Fruit fly (Drosophila melanogaster) whole organism, pupa: ENCODE results near the gene Rpt6R.

Experiments used
- CG10348 ChIP-seq: fragments of 200-800 bp; sonication (Bioruptor generic); IDR thresholded peaks from 2 replicates; pipeline ENCODE4 v1.3.6; 2022; ENCODE audit warnings: missing biosample characterization, missing genetic modification characterization
- CG12605 ChIP-seq: fragments of 200-800 bp; sonication (Bioruptor generic); IDR thresholded peaks from 2 replicates; pipeline ENCODE4 v1.3.6; 2022; ENCODE audit warnings: missing biosample characterization, missing genetic modification characterization
- CG13204 ChIP-seq: fragments of 200-800 bp; sonication (Bioruptor generic); optimal IDR thresholded peaks from 2 replicates; lab custom pipeline; 2018; ENCODE audit warnings: missing biosample characterization, mild to moderate bottlenecking, missing genetic modification characterization, moderate library complexity
- CG14655 ChIP-seq: fragments of 200-800 bp; sonication (Bioruptor generic); optimal IDR thresholded peaks from 3 replicates; lab custom pipeline; 2017; ENCODE audit warnings: mild to moderate bottlenecking, missing biosample characterization, missing genetic modification reagents, missing genetic modification characterization
- CG15710 ChIP-seq: fragments of 200-800 bp; sonication (Bioruptor generic); optimal IDR thresholded peaks from 2 replicates; lab custom pipeline; 2018; ENCODE audit warnings: missing biosample characterization, mild to moderate bottlenecking, missing genetic modification characterization, moderate library complexity
- CG17806 ChIP-seq: fragments of 200-800 bp; sonication (Bioruptor generic); optimal IDR thresholded peaks from 2 replicates; lab custom pipeline; 2018; ENCODE audit warnings: missing biosample characterization, mild to moderate bottlenecking, missing genetic modification characterization, moderate library complexity
- CG32121 ChIP-seq: fragments of 200-800 bp; sonication (Bioruptor generic); IDR thresholded peaks from 2 replicates; pipeline ENCODE4 v1.3.6; 2022; ENCODE audit warnings: missing biosample characterization, missing genetic modification characterization
- CG34367 ChIP-seq: fragments of 200-800 bp; sonication (Bioruptor generic); optimal IDR thresholded peaks from 2 replicates; lab custom pipeline; 2018; ENCODE audit warnings: missing biosample characterization, mild to moderate bottlenecking, missing genetic modification characterization
- CG4496 ChIP-seq: fragments of 200-800 bp; sonication (Bioruptor generic); IDR thresholded peaks from 3 replicates; pipeline ENCODE4 v1.3.6; 2022; ENCODE audit warnings: missing biosample characterization, missing genetic modification characterization
- CG8159 ChIP-seq: fragments of 200-800 bp; sonication (Bioruptor generic); optimal IDR thresholded peaks from 3 replicates; lab custom pipeline; 2018; ENCODE audit warnings: missing biosample characterization, mild to moderate bottlenecking, missing genetic modification characterization, moderate library complexity
- CG8301 ChIP-seq: fragments of 200-800 bp; sonication (Bioruptor generic); optimal IDR thresholded peaks from 2 replicates; lab custom pipeline; 2018; ENCODE audit warnings: missing biosample characterization, mild to moderate bottlenecking, missing genetic modification characterization
- CG9948 ChIP-seq: fragments of 200-800 bp; sonication (Bioruptor generic); optimal IDR thresholded peaks from 2 replicates; lab custom pipeline; 2018; ENCODE audit warnings: missing biosample characterization, mild to moderate bottlenecking, missing genetic modification characterization, moderate library complexity
- D1 ChIP-seq: fragments of 200-800 bp; sonication (Bioruptor generic); optimal IDR thresholded peaks from 2 replicates; lab custom pipeline; 2018; ENCODE audit warnings: missing biosample characterization, mild to moderate bottlenecking, missing genetic modification characterization, moderate library complexity
- EcR ChIP-seq: fragments of 200-800 bp; sonication (Bioruptor generic); optimal IDR thresholded peaks from 3 replicates; lab custom pipeline; 2019; ENCODE audit warnings: missing biosample characterization, missing genetic modification characterization, mild to moderate bottlenecking, moderate library complexity, missing genetic modification reagents
- Ets98B ChIP-seq: fragments of 200-800 bp; sonication (Bioruptor generic); IDR thresholded peaks from 2 replicates; pipeline ENCODE4 v1.3.6; 2022; ENCODE audit warnings: missing biosample characterization, missing genetic modification characterization
- Pif1A ChIP-seq: fragments of 200-800 bp; sonication (Bioruptor generic); optimal IDR thresholded peaks from 3 replicates; lab custom pipeline; 2016; ENCODE audit warnings: missing biosample characterization, missing genetic modification characterization
- Pif1B ChIP-seq: fragments of 200-800 bp; sonication (Bioruptor generic); optimal IDR thresholded peaks from 3 replicates; lab custom pipeline; 2016; ENCODE audit warnings: missing biosample characterization, missing genetic modification characterization
- Snoo ChIP-seq: fragments of 200-800 bp; sonication (Bioruptor generic); optimal IDR thresholded peaks from 3 replicates; lab custom pipeline; 2017; ENCODE audit warnings: missing biosample characterization, mild to moderate bottlenecking, missing genetic modification characterization, inconsistent platforms
- fd96Ca ChIP-seq: fragments of 200-800 bp; sonication (Bioruptor generic); IDR thresholded peaks from 3 replicates; pipeline ENCODE4 v1.3.6; 2022; ENCODE audit warnings: missing biosample characterization, missing genetic modification characterization
- gl ChIP-seq: fragments of 200-800 bp; sonication (Bioruptor generic); optimal IDR thresholded peaks from 2 replicates; lab custom pipeline; 2018; ENCODE audit warnings: missing biosample characterization, mild to moderate bottlenecking, missing genetic modification characterization
- rn ChIP-seq: fragments of 200-800 bp; sonication (Bioruptor generic); IDR thresholded peaks from 2 replicates; pipeline ENCODE4 v1.3.6; 2022; ENCODE audit warnings: missing biosample characterization, missing genetic modification characterization

Rpt6R gene

dm6 chr3R:30605889-30606288 lies 22.4 kb upstream of the Rpt6R start, which contains the start of gene CG31016:
Gene CG31016 (plus strand): TSS chr3R:30606189.
- TF ChIP-seq rn (GFP tag; lab: Robert Waterston, UW) (no peak), EcR (GFP tag; lab: Kevin White, UChicago) (no peak), Snoo (tag; lab: Kevin White, UChicago) (no peak)

DNA sequence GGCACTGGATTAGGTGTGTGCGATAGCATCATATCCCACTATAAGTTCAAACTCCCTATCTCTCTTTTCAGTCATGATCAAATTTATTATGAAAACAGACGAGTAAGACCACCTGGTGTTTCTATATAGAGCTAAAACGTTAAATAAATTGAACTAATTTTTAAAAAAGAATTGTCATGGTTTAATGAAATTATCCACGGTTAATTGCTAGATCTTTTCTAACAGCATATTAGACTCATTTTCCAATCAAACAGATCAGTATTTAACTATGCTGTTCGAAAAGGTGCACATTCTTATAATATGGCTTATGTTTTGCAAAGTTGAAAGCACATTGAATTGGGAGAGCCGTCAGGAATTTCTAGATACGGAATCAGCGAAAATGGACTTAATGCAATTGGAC lies 20.4 kb upstream of the Rpt6R start, which contains the start of gene PH4alphaNE3:
TSS of gene PH4alphaNE3 (plus strand) at position 301 of the 400 bp plus-strand sequence.
- TF ChIP-seq gl (tag; lab: Kevin White, UChicago): no peak
- no peak for TF ChIP-seq CG32121 (GFP tag; lab: Robert Waterston, UW)
- no peak for TF ChIP-seq CG10348
- no peak for TF ChIP-seq CG14655 (GFP tag; lab: Kevin White, UChicago)
- TF ChIP-seq Ets98B: no peak
- no peak for TF ChIP-seq D1 (tag; lab: Kevin White, UChicago)
- TF ChIP-seq Pif1A (GFP tag; lab: Kevin White, UChicago): no peak
- no peak for TF ChIP-seq fd96Ca (GFP tag; lab: Robert Waterston, UW)
- TF ChIP-seq CG9948 (tag; lab: Kevin White, UChicago): no peak
- no peak for TF ChIP-seq rn (GFP tag; lab: Robert Waterston, UW)
- TF ChIP-seq EcR (GFP tag; lab: Kevin White, UChicago): no peak
- TF ChIP-seq CG4496 (GFP tag; lab: Robert Waterston, UW): no peak
- no peak for TF ChIP-seq Snoo (tag; lab: Kevin White, UChicago)
- TF ChIP-seq CG17806 (tag; lab: Kevin White, UChicago): no peak
- no peak for TF ChIP-seq CG15710
- no peak for TF ChIP-seq CG34367
- TF ChIP-seq CG12605 (GFP tag; lab: Robert Waterston, UW): no peak

- TF ChIP-seq Ets98B: peak; percentile 31
- peak; percentile 45; the same call in 2 of the 3 replicates for TF ChIP-seq CG4496 (GFP tag; lab: Robert Waterston, UW)
- no peak for TF ChIP-seq CG10348
- peak; percentile 23 for TF ChIP-seq Pif1A (GFP tag; lab: Kevin White, UChicago)
These were observed 18.2 kb upstream of the Rpt6R start, which contains the start of the genes CG2246 and CG31021 for dm6 chr3R:30601440-30602256. Gene CG2246 (minus strand): TSS chr3R:30601489. Gene CG31021 (plus strand): TSS chr3R:30602206.

dm6 chr3R:30600154-30601009 lies 16.9 kb upstream of the Rpt6R start:
- TF ChIP-seq CG8159 (tag; lab: Kevin White, UChicago): peak; percentile 86
- peak; percentile 54 for TF ChIP-seq CG13204 (GFP tag; lab: Kevin White, UChicago)
- peak; percentile 96 for TF ChIP-seq CG32121 (GFP tag; lab: Robert Waterston, UW)
- peak; percentile 88 for TF ChIP-seq CG17806 (tag; lab: Kevin White, UChicago)
- TF ChIP-seq EcR (GFP tag; lab: Kevin White, UChicago): peak; percentile 58
- TF ChIP-seq gl (tag; lab: Kevin White, UChicago): peak; percentile 35
- peak; percentile 83 for TF ChIP-seq CG15710
- TF ChIP-seq fd96Ca (GFP tag; lab: Robert Waterston, UW): peak; percentile 93
- peak; percentile 94 for TF ChIP-seq Pif1A (GFP tag; lab: Kevin White, UChicago)
- TF ChIP-seq CG12605 (GFP tag; lab: Robert Waterston, UW): peak; percentile 95
- peak; percentile 88 for TF ChIP-seq Snoo (tag; lab: Kevin White, UChicago)
- TF ChIP-seq CG9948 (tag; lab: Kevin White, UChicago): peak; percentile 77
- 0 out of 2 replicates have a peak, but pooled peaks have one; percentile 15 for TF ChIP-seq CG10348
- peak; percentile 92 for TF ChIP-seq Pif1B (GFP tag; lab: Kevin White, UChicago)
- TF ChIP-seq rn (GFP tag; lab: Robert Waterston, UW): peak; percentile 82
- peak; percentile 78 for TF ChIP-seq CG34367
- peak; percentile 97 for TF ChIP-seq CG4496 (GFP tag; lab: Robert Waterston, UW)
- peak; percentile 88 for TF ChIP-seq CG8301 (tag; lab: Kevin White, UChicago)
- no peak for TF ChIP-seq D1 (tag; lab: Kevin White, UChicago)
- TF ChIP-seq CG14655 (GFP tag; lab: Kevin White, UChicago): peak; percentile 87
- peak; percentile 97 for TF ChIP-seq Ets98B

DNA sequence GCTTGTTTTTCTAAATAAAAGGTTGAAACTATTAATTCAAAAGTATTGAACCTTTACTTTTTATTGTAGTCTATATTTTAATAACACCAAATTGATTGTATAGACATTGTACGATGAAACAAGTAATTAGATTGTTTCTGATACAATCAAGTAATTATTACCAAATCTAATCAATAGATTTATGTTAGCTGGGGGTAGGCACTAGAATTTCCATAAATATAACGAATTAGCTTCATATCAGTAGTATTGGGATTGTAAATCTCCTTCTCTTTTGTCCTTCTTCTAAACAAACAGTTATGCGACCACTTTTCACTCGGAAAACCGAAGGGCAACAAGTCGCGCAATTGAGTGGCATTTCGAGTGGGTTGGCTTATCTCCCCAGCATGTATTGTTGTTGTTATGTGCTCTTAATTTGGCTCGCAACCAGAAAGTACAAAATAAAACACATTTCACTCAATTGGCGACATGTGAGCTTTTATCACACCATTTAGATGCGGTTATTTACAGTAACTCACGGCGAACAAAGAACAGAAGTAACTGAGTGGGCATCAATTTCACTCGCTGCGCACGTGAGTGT lies 16.0 kb upstream of the Rpt6R start:
- TF ChIP-seq Pif1A (GFP tag; lab: Kevin White, UChicago) (no peak), CG9948 (tag; lab: Kevin White, UChicago) (no peak), rn (GFP tag; lab: Robert Waterston, UW) (no peak)
